Fruit fly (Drosophila melanogaster): ENCODE results near the gene RtcB.

DNA sequence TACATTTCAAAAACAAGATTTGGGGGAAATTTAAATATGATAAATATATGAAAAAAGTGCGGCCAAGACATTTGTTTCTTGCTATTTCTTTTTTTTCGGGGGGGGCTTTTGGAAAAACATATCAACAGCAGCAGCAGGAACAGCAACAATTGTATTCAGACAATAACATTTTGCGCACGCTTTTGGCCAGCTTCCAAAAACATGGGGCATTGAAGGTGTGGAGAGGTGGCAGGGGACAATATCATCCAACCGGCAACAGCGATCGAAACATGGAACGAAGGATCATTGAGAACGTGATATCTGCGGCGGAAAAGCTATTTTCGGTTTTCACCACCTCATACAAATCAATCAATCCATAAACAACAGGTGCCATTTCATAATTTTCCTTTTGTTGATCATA, 28.5 kb upstream of the RtcB start:
- TF ChIP-seq CG8478 (optimal IDR thresholded peaks at IDR 0.05) (no peak), CTCF (optimal IDR thresholded peaks at IDR 0.05) (no peak)
